3 fruit fly cellular contexts compared by ENCODE assay signal in genomic region chr2L:1709316-1709715, dm6.
A peak's percentile ranks its signal among the peaks of the same experiment; 100 is the strongest.
TF ChIP-seq lines count a peak whose summit lies in the region.

No protein-coding gene starts in this region.

- TF ChIP-seq CTCF in whole organism, embryonic (GFP tag; optimal IDR thresholded peaks at IDR 0.05; lab: Kevin White, UChicago): no peak

TF ChIP-seq in whole organism, embryonic, 481 proteins besides CTCF, POLR2A, EP300 and RAD21 (continues in another document):
- TF ChIP-seq Sry-β (GFP tag; optimal IDR thresholded peaks at IDR 0.05; lab: Kevin White, UChicago) (no peak), Hey (tag; optimal IDR thresholded peaks at IDR 0.05; lab: Kevin White, UChicago) (no peak), gsb (GFP tag; IDR thresholded peaks at IDR 0.05; lab: Robert Waterston, UW) (no peak), CG9817 (tag; optimal IDR thresholded peaks at IDR 0.05; lab: Kevin White, UChicago) (no peak), CG34376 (GFP tag; optimal IDR thresholded peaks at IDR 0.05; lab: Kevin White, UChicago) (peak; percentile 13), D19B (GFP tag; optimal IDR thresholded peaks at IDR 0.05; lab: Kevin White, UChicago) (peak; percentile 4), ssp (GFP tag; IDR thresholded peaks at IDR 0.05; lab: Robert Waterston, UW) (no peak), ftz-f1 (GFP tag; optimal IDR thresholded peaks at IDR 0.05; lab: Kevin White, UChicago) (no peak), chinmo (GFP tag; IDR thresholded peaks at IDR 0.05; lab: Robert Waterston, UW; ENCODE audit: partially characterized antibody) (peak; percentile 69; the same call in 1 of the 4 replicates), sna (GFP tag; IDR thresholded peaks at IDR 0.05; lab: Robert Waterston, UW; ENCODE audit: partially characterized antibody) (no peak), CG9932 (GFP tag; IDR thresholded peaks at IDR 0.05; lab: Robert Waterston, UW) (0 out of 2 replicates have a peak, but pooled peaks have one; percentile 13), br (optimal IDR thresholded peaks at IDR 0.05; lab: Kevin White, UChicago) (no peak), kay (GFP tag; optimal IDR thresholded peaks at IDR 0.05; lab: Kevin White, UChicago) (no peak), CrebB (tag; optimal IDR thresholded peaks at IDR 0.05; lab: Kevin White, UChicago) (no peak), row (GFP tag; IDR thresholded peaks at IDR 0.05; lab: Robert Waterston, UW) (peak; percentile 48; the same call in 2 of the 3 replicates), exex (tag; optimal IDR thresholded peaks at IDR 0.05; lab: Kevin White, UChicago) (peak; percentile 78), CG15479 (GFP tag; optimal IDR thresholded peaks at IDR 0.05; lab: Kevin White, UChicago) (no peak), Ets65A (GFP tag; lab: Kevin White, UChicago) (peak; percentile 18), CG11456 (GFP tag; IDR thresholded peaks at IDR 0.05; lab: Robert Waterston, UW) (no peak), ttk (GFP tag; IDR thresholded peaks at IDR 0.05; lab: Robert Waterston, UW) (no peak), CG2120 (GFP tag; optimal IDR thresholded peaks at IDR 0.05; lab: Kevin White, UChicago) (peak; percentile 22), Fer3 (tag; optimal IDR thresholded peaks at IDR 0.05; lab: Kevin White, UChicago) (peak; percentile 13), disco-r (GFP tag; optimal IDR thresholded peaks at IDR 0.05; lab: Kevin White, UChicago) (no peak), CG2199 (GFP tag; IDR thresholded peaks at IDR 0.05; lab: Robert Waterston, UW) (no peak), sug (tag; optimal IDR thresholded peaks at IDR 0.05; lab: Kevin White, UChicago) (peak; percentile 12), Adf1 (GFP tag; IDR thresholded peaks at IDR 0.05; lab: Robert Waterston, UW) (no peak), zfh1 (GFP tag; IDR thresholded peaks at IDR 0.05; lab: Robert Waterston, UW) (no peak), GATAe (GFP tag; conservative IDR thresholded peaks at IDR 0.05; lab: Robert Waterston, UW) (0 out of 2 replicates have a peak, but pooled peaks have one; percentile 32), mirr (GFP tag; optimal IDR thresholded peaks at IDR 0.05; lab: Kevin White, UChicago) (peak; percentile 4), Med (GFP tag; lab: Kevin White, UChicago) (peak; percentile 70), Mad (GFP tag; optimal IDR thresholded peaks at IDR 0.05; lab: Kevin White, UChicago) (no peak)

TF ChIP-seq in whole organism, prepupa, 60 proteins besides CTCF, POLR2A, EP300 and RAD21:
- TF ChIP-seq Eip93F (GFP tag; optimal IDR thresholded peaks at IDR 0.05; lab: Kevin White, UChicago) (no peak), CG6163 (GFP tag; IDR thresholded peaks at IDR 0.05; lab: Robert Waterston, UW) (no peak), CG8319 (GFP tag; optimal IDR thresholded peaks at IDR 0.05; lab: Kevin White, UChicago) (no peak), svp (GFP tag; lab: Kevin White, UChicago) (peak; percentile 28), CG9139 (GFP tag; optimal IDR thresholded peaks at IDR 0.05; lab: Kevin White, UChicago) (no peak), CG32006 (GFP tag; optimal IDR thresholded peaks at IDR 0.05; lab: Kevin White, UChicago) (no peak), net (GFP tag; optimal IDR thresholded peaks at IDR 0.05; lab: Kevin White, UChicago) (no peak), eg (GFP tag; IDR thresholded peaks at IDR 0.05; lab: Robert Waterston, UW) (no peak), salr (GFP tag; optimal IDR thresholded peaks at IDR 0.05; lab: Kevin White, UChicago) (no peak), CG6808 (GFP tag; optimal IDR thresholded peaks at IDR 0.05; lab: Kevin White, UChicago) (no peak), CG8632 (GFP tag; optimal IDR thresholded peaks at IDR 0.05; lab: Kevin White, UChicago) (no peak), fd85E (GFP tag; optimal IDR thresholded peaks at IDR 0.05; lab: Kevin White, UChicago) (no peak), lz (GFP tag; optimal IDR thresholded peaks at IDR 0.05; lab: Kevin White, UChicago) (no peak), vri (GFP tag; optimal IDR thresholded peaks at IDR 0.05; lab: Kevin White, UChicago) (peak; percentile 6), Smox (GFP tag; optimal IDR thresholded peaks at IDR 0.05; lab: Kevin White, UChicago) (no peak), CG8119 (GFP tag; IDR thresholded peaks at IDR 0.05; lab: Robert Waterston, UW) (no peak)

TF ChIP-seq in whole organism, wandering third instar larva, 38 proteins besides CTCF, POLR2A, EP300 and RAD21:
- TF ChIP-seq Dfd (GFP tag; optimal IDR thresholded peaks at IDR 0.05; lab: Kevin White, UChicago) (no peak), Rel (GFP tag; optimal IDR thresholded peaks at IDR 0.05; lab: Kevin White, UChicago) (no peak), Rel (tag; optimal IDR thresholded peaks at IDR 0.05; lab: Kevin White, UChicago) (peak; percentile 77), foxo (GFP tag; optimal IDR thresholded peaks at IDR 0.05; lab: Kevin White, UChicago) (peak in 1 of 2 experiments; percentile 7), h (GFP tag; optimal IDR thresholded peaks at IDR 0.05; lab: Kevin White, UChicago) (peak; percentile 32), fru (GFP tag; optimal IDR thresholded peaks at IDR 0.05; lab: Kevin White, UChicago) (peak; percentile 21)
